Fruit fly (Drosophila melanogaster): Measurements from ENCODE around the gene Dpck.

Dpck gene

dm6 chr3R:7105503-7106164 lies 23.7 kb downstream of the Dpck start:
- TF ChIP-seq ttk (optimal IDR thresholded peaks at IDR 0.05), result no peak
- no peak for TF ChIP-seq Myc (optimal IDR thresholded peaks at IDR 0.05)
- TF ChIP-seq Sin3A (optimal IDR thresholded peaks at IDR 0.05), result no peak
- no peak for TF ChIP-seq h (optimal IDR thresholded peaks at IDR 0.05)
- no peak for TF ChIP-seq insv (optimal IDR thresholded peaks at IDR 0.05)
- TF ChIP-seq psq (optimal IDR thresholded peaks at IDR 0.05), result no peak

- TF ChIP-seq ttk (optimal IDR thresholded peaks at IDR 0.05) (no peak), Myc (optimal IDR thresholded peaks at IDR 0.05) (no peak), Sin3A (optimal IDR thresholded peaks at IDR 0.05) (no peak), psq (optimal IDR thresholded peaks at IDR 0.05) (no peak), insv (optimal IDR thresholded peaks at IDR 0.05) (no peak), h (optimal IDR thresholded peaks at IDR 0.05) (no peak)
Observed at dm6 chr3R:7107713-7108588, 26.0 kb downstream of the Dpck start.

- TF ChIP-seq Myc (optimal IDR thresholded peaks at IDR 0.05), result no peak
- no peak for TF ChIP-seq h (optimal IDR thresholded peaks at IDR 0.05)
- TF ChIP-seq insv (optimal IDR thresholded peaks at IDR 0.05), result no peak
- no peak for TF ChIP-seq ttk (optimal IDR thresholded peaks at IDR 0.05)
- no peak for TF ChIP-seq psq (optimal IDR thresholded peaks at IDR 0.05)
- TF ChIP-seq Sin3A (optimal IDR thresholded peaks at IDR 0.05), result no peak
Observed at dm6 chr3R:7108589-7109312, 26.8 kb downstream of the Dpck start.

dm6 chr3R:7109760-7110303 lies 27.9 kb downstream of the Dpck start:
- TF ChIP-seq Myc (optimal IDR thresholded peaks at IDR 0.05) (no peak), Sin3A (optimal IDR thresholded peaks at IDR 0.05) (no peak), h (optimal IDR thresholded peaks at IDR 0.05) (no peak), ttk (optimal IDR thresholded peaks at IDR 0.05) (no peak), insv (optimal IDR thresholded peaks at IDR 0.05) (no peak), psq (optimal IDR thresholded peaks at IDR 0.05) (no peak)

dm6 chr3R:7111206-7111858 lies 29.4 kb downstream of the Dpck start:
- no peak for TF ChIP-seq Myc (optimal IDR thresholded peaks at IDR 0.05)
- TF ChIP-seq ttk (optimal IDR thresholded peaks at IDR 0.05), result no peak
- no peak for TF ChIP-seq psq (optimal IDR thresholded peaks at IDR 0.05)
- TF ChIP-seq h (optimal IDR thresholded peaks at IDR 0.05), result no peak
- no peak for TF ChIP-seq Sin3A (optimal IDR thresholded peaks at IDR 0.05)
- no peak for TF ChIP-seq insv (optimal IDR thresholded peaks at IDR 0.05)

- TF ChIP-seq h (optimal IDR thresholded peaks at IDR 0.05) (no peak), insv (optimal IDR thresholded peaks at IDR 0.05) (no peak), psq (optimal IDR thresholded peaks at IDR 0.05) (no peak), Myc (optimal IDR thresholded peaks at IDR 0.05) (no peak), ttk (optimal IDR thresholded peaks at IDR 0.05) (no peak), Sin3A (optimal IDR thresholded peaks at IDR 0.05) (no peak)
Observed at dm6 chr3R:7112977-7113376, 31.0 kb downstream of the Dpck start.

- TF ChIP-seq insv (optimal IDR thresholded peaks at IDR 0.05) (no peak), h (optimal IDR thresholded peaks at IDR 0.05) (no peak), Myc (optimal IDR thresholded peaks at IDR 0.05) (no peak), Sin3A (optimal IDR thresholded peaks at IDR 0.05) (no peak), ttk (optimal IDR thresholded peaks at IDR 0.05) (no peak), psq (optimal IDR thresholded peaks at IDR 0.05) (no peak)
Observed at dm6 chr3R:7116511-7116910, 34.5 kb downstream of the Dpck start.

dm6 chr3R:7117590-7117989 lies 35.6 kb downstream of the Dpck start, which contains the start of gene Mlp84B:
Gene Mlp84B, minus strand, starts transcription at chr3R:7117732.
- no peak for TF ChIP-seq h (optimal IDR thresholded peaks at IDR 0.05)
- TF ChIP-seq Sin3A (optimal IDR thresholded peaks at IDR 0.05), result no peak
- TF ChIP-seq psq (optimal IDR thresholded peaks at IDR 0.05), result no peak
- TF ChIP-seq ttk (optimal IDR thresholded peaks at IDR 0.05), result no peak
- no peak for TF ChIP-seq Myc (optimal IDR thresholded peaks at IDR 0.05)
- no peak for TF ChIP-seq insv (optimal IDR thresholded peaks at IDR 0.05)

- TF ChIP-seq Sin3A (optimal IDR thresholded peaks at IDR 0.05) (no peak), Myc (optimal IDR thresholded peaks at IDR 0.05) (no peak), h (optimal IDR thresholded peaks at IDR 0.05) (no peak), psq (optimal IDR thresholded peaks at IDR 0.05) (no peak), insv (optimal IDR thresholded peaks at IDR 0.05) (no peak), ttk (optimal IDR thresholded peaks at IDR 0.05) (no peak)
Observed at dm6 chr3R:7122172-7123072, 40.4 kb downstream of the Dpck start.

- TF ChIP-seq psq (optimal IDR thresholded peaks at IDR 0.05) (no peak), insv (optimal IDR thresholded peaks at IDR 0.05) (no peak), Myc (optimal IDR thresholded peaks at IDR 0.05) (no peak), ttk (optimal IDR thresholded peaks at IDR 0.05) (no peak), Sin3A (optimal IDR thresholded peaks at IDR 0.05) (no peak), h (optimal IDR thresholded peaks at IDR 0.05) (no peak)
Observed at dm6 chr3R:7123073-7123572, 41.1 kb downstream of the Dpck start.

Measured in Kc167 (cell line).